Worm (Caenorhabditis elegans) whole organism, L2 larva: ENCODE data around the gene sqv-8.

Source experiments
- C34F6.9 ChIP-seq: fragments of 150-350 bp; optimal IDR thresholded peaks from 2 replicates; lab custom pipeline; 2014; ENCODE audit warnings: missing biosample characterization, missing genetic modification characterization
- R02D3.7 ChIP-seq: fragments of 150-350 bp; optimal IDR thresholded peaks from 2 replicates; lab custom pipeline; 2014; ENCODE audit warnings: missing biosample characterization, missing genetic modification characterization
- Y55F3AM.14 ChIP-seq: fragments of 200-800 bp; sonication (Bioruptor generic); optimal IDR thresholded peaks from 2 replicates; lab custom pipeline; 2018; ENCODE audit warnings: mild to moderate bottlenecking, missing genetic modification characterization, missing compliant biosample characterization
- ZK546.5 ChIP-seq: sonication (generic microtip); optimal IDR thresholded peaks from 2 replicates; lab custom pipeline; 2017; ENCODE audit warnings: missing biosample characterization, missing genetic modification characterization
- aly-2 ChIP-seq: fragments of 150-350 bp; optimal IDR thresholded peaks from 2 replicates; lab custom pipeline; 2014; ENCODE audit warnings: missing biosample characterization, missing genetic modification characterization
- ama-1 ChIP-seq: fragments of 150-350 bp; optimal IDR thresholded peaks from 2 replicates; lab custom pipeline; 2018; ENCODE audit warnings: inconsistent platforms
- blmp-1 ChIP-seq: sonication (generic microtip); optimal IDR thresholded peaks from 2 replicates; lab custom pipeline; 2017; ENCODE audit warnings: missing genetic modification characterization, mild to moderate bottlenecking, missing compliant biosample characterization, antibody characterized with exemption, moderate library complexity; ENCODE audit not compliant: insufficient read depth
- ceh-16 ChIP-seq: fragments of 150-350 bp; optimal IDR thresholded peaks from 2 replicates; lab custom pipeline; 2014; ENCODE audit warnings: missing biosample characterization, missing genetic modification characterization
- ceh-82 ChIP-seq: fragments of 150-350 bp; optimal IDR thresholded peaks from 2 replicates; lab custom pipeline; 2014; ENCODE audit warnings: missing biosample characterization, missing genetic modification characterization
- crh-2 ChIP-seq: sonication (generic microtip); optimal IDR thresholded peaks from 2 replicates; lab custom pipeline; 2017; ENCODE audit warnings: missing biosample characterization, missing genetic modification characterization
- dmd-4 ChIP-seq: sonication (generic microtip); optimal IDR thresholded peaks from 2 replicates; lab custom pipeline; 2017; ENCODE audit warnings: missing biosample characterization, missing genetic modification characterization
- egl-27 ChIP-seq: sonication (generic microtip); optimal IDR thresholded peaks from 3 replicates; lab custom pipeline; 2017; ENCODE audit warnings: missing biosample characterization, missing genetic modification reagents, missing genetic modification characterization
- elt-1 ChIP-seq: fragments of 150-350 bp; optimal IDR thresholded peaks from 2 replicates; lab custom pipeline; 2014; ENCODE audit warnings: missing biosample characterization, missing genetic modification characterization
- elt-3 ChIP-seq: sonication (generic microtip); optimal IDR thresholded peaks from 2 replicates; lab custom pipeline; 2017; ENCODE audit warnings: missing biosample characterization, missing genetic modification characterization
- fos-1 ChIP-seq: fragments of 150-350 bp; optimal IDR thresholded peaks from 2 replicates; lab custom pipeline; 2014; ENCODE audit warnings: missing biosample characterization, missing genetic modification characterization
- gmeb-1 ChIP-seq: fragments of 150-350 bp; optimal IDR thresholded peaks from 2 replicates; lab custom pipeline; 2014; ENCODE audit warnings: missing biosample characterization, missing genetic modification characterization
- lin-11 ChIP-seq: fragments of 150-350 bp; sonication (generic microtip); optimal IDR thresholded peaks from 2 replicates; lab custom pipeline; 2014; ENCODE audit warnings: missing biosample characterization, missing genetic modification characterization, inconsistent platforms, mixed read lengths
- lin-13 ChIP-seq: fragments of 150-350 bp; optimal IDR thresholded peaks from 2 replicates; lab custom pipeline; 2014; ENCODE audit warnings: missing biosample characterization, missing genetic modification reagents, missing genetic modification characterization
- lin-39 ChIP-seq: fragments of 150-350 bp; optimal IDR thresholded peaks from 2 replicates; lab custom pipeline; 2014; ENCODE audit warnings: missing biosample characterization, missing genetic modification reagents, missing genetic modification characterization
- lsy-2 ChIP-seq, 2 experiments: fragments of 150-350 bp in 1 of 2; sonication (generic microtip) in 1 of 2; optimal IDR thresholded peaks; 2 replicates each; lab custom pipeline; 2014 to 2017; ENCODE audit warnings: missing biosample characterization in 2 of 2, missing genetic modification characterization in 2 of 2
- mab-5 ChIP-seq: fragments of 150-350 bp; optimal IDR thresholded peaks from 2 replicates; lab custom pipeline; 2014; ENCODE audit warnings: missing biosample characterization, missing genetic modification characterization
- mbf-1 ChIP-seq: sonication (generic microtip); optimal IDR thresholded peaks from 2 replicates; lab custom pipeline; 2017; ENCODE audit warnings: missing biosample characterization, missing genetic modification characterization
- nhr-10 ChIP-seq: sonication (generic microtip); optimal IDR thresholded peaks from 2 replicates; lab custom pipeline; 2017; ENCODE audit warnings: missing biosample characterization, missing genetic modification characterization
- nhr-11 ChIP-seq: fragments of 150-350 bp; optimal IDR thresholded peaks from 2 replicates; lab custom pipeline; 2014; ENCODE audit warnings: missing biosample characterization, missing genetic modification characterization
- nhr-129 ChIP-seq: fragments of 150-350 bp; optimal IDR thresholded peaks from 2 replicates; lab custom pipeline; 2014; ENCODE audit warnings: missing biosample characterization, missing genetic modification characterization
- nhr-21 ChIP-seq: fragments of 150-350 bp; optimal IDR thresholded peaks from 2 replicates; lab custom pipeline; 2014; ENCODE audit warnings: missing biosample characterization, missing genetic modification characterization
- nhr-25 ChIP-seq: fragments of 150-350 bp; sonication (generic microtip); optimal IDR thresholded peaks from 3 replicates; lab custom pipeline; 2014; ENCODE audit warnings: missing biosample characterization, missing genetic modification characterization
- nhr-6 ChIP-seq: fragments of 150-350 bp; optimal IDR thresholded peaks from 2 replicates; lab custom pipeline; 2014; ENCODE audit warnings: missing biosample characterization, missing genetic modification characterization
- nhr-77 ChIP-seq: fragments of 150-350 bp; optimal IDR thresholded peaks from 2 replicates; lab custom pipeline; 2014; ENCODE audit warnings: missing biosample characterization, missing genetic modification characterization
- sem-4 ChIP-seq: fragments of 150-350 bp; optimal IDR thresholded peaks from 2 replicates; lab custom pipeline; 2014; ENCODE audit warnings: missing biosample characterization, missing genetic modification reagents, missing genetic modification characterization
- skn-1 ChIP-seq: sonication (generic microtip); optimal IDR thresholded peaks from 2 replicates; lab custom pipeline; 2017; ENCODE audit warnings: missing biosample characterization, missing genetic modification characterization
- sma-3 ChIP-seq: sonication (generic microtip); optimal IDR thresholded peaks from 2 replicates; lab custom pipeline; 2016; ENCODE audit warnings: missing genetic modification reagents, missing genetic modification characterization, missing compliant biosample characterization
- sma-9 ChIP-seq, 2 experiments: fragments of 150-350 bp in 1 of 2; sonication (generic microtip) in 1 of 2; optimal IDR thresholded peaks; 2 replicates each; lab custom pipeline; 2014 to 2016; ENCODE audit warnings: missing genetic modification characterization in 2 of 2, mild to moderate bottlenecking in 1 of 2, missing biosample characterization in 1 of 2, missing compliant biosample characterization in 1 of 2, missing genetic modification reagents in 1 of 2, moderate library complexity in 1 of 2
- unc-39 ChIP-seq: fragments of 150-350 bp; optimal IDR thresholded peaks from 2 replicates; lab custom pipeline; 2014; ENCODE audit warnings: missing biosample characterization, missing genetic modification characterization
- unc-55 ChIP-seq: fragments of 150-350 bp; sonication (generic microtip); optimal IDR thresholded peaks from 3 replicates; lab custom pipeline; 2014; ENCODE audit warnings: missing biosample characterization, missing genetic modification reagents, missing genetic modification characterization
- unc-62 ChIP-seq: fragments of 150-350 bp; optimal IDR thresholded peaks from 2 replicates; lab custom pipeline; 2014; ENCODE audit warnings: missing biosample characterization, missing genetic modification reagents, missing genetic modification characterization
- ztf-11 ChIP-seq: sonication (generic microtip); optimal IDR thresholded peaks from 2 replicates; lab custom pipeline; 2017; ENCODE audit warnings: missing biosample characterization, missing genetic modification characterization
- ztf-4 ChIP-seq: fragments of 150-350 bp; optimal IDR thresholded peaks from 2 replicates; lab custom pipeline; 2014; ENCODE audit warnings: missing biosample characterization, missing genetic modification characterization

sqv-8 gene

ce11 chrII:9624110-9624695 lies 22.6 kb upstream of the sqv-8 start, which contains the start of the genes dnj-20 and ZK1307.8 (continued):
- no peak for TF ChIP-seq nhr-77 (tag; lab: Kevin White, UChicago)
- TF ChIP-seq ZK546.5 (tag; lab: Kevin White, UChicago): no peak

ce11 chrII:9625930-9626329 lies 20.8 kb upstream of the sqv-8 start:
- no peak for TF ChIP-seq fos-1
- TF ChIP-seq nhr-11 (tag; lab: Kevin White, UChicago): no peak
- no peak for TF ChIP-seq ztf-11 (tag; lab: Kevin White, UChicago)
- TF ChIP-seq lin-39: no peak
- no peak for TF ChIP-seq unc-55
- no peak for TF ChIP-seq lsy-2 (tag; optimal IDR thresholded peaks at IDR 0.05; lab: Kevin White, UChicago)
- no peak for TF ChIP-seq nhr-77 (tag; lab: Kevin White, UChicago)
- TF ChIP-seq unc-39 (tag; lab: Kevin White, UChicago): no peak
- TF ChIP-seq R02D3.7 (tag; lab: Kevin White, UChicago): no peak

- TF ChIP-seq fos-1 (no peak), lin-13 (GFP tag; lab: Kevin White, UChicago) (no peak), unc-62 (GFP tag; lab: Kevin White, UChicago) (no peak), skn-1 (tag; lab: Kevin White, UChicago) (no peak), nhr-11 (tag; lab: Kevin White, UChicago) (no peak), nhr-10 (tag; lab: Kevin White, UChicago) (no peak), ztf-4 (tag; lab: Kevin White, UChicago) (no peak), sma-3 (GFP tag; lab: Kevin White, UChicago) (no peak), gmeb-1 (tag; lab: Kevin White, UChicago) (no peak), aly-2 (tag; lab: Kevin White, UChicago) (no peak), ceh-16 (no peak)
These were observed 10.5 kb upstream of the sqv-8 start, which contains the start of gene ZK1307.7 for ce11 chrII:9636300-9636699. Gene ZK1307.7, plus strand, starts transcription at chrII:9636600.

ce11 chrII:9644438-9644837 lies 2.3 kb upstream of the sqv-8 start, which contains the start of gene fzr-1:
Gene fzr-1, minus strand, starts transcription at chrII:9644466.
- TF ChIP-seq sem-4 (no peak), fos-1 (peak; percentile 11)

- TF ChIP-seq nhr-77 (tag; lab: Kevin White, UChicago) (no peak), nhr-25 (tag; lab: Kevin White, UChicago) (peak; percentile 28), C34F6.9 (tag; lab: Kevin White, UChicago) (peak; percentile 8), sma-9 (GFP tag; optimal IDR thresholded peaks at IDR 0.05; lab: Kevin White, UChicago) (peak; percentile 8), sma-9 (tag; optimal IDR thresholded peaks at IDR 0.05; lab: Kevin White, UChicago) (no peak), sem-4 (no peak), nhr-6 (tag; lab: Kevin White, UChicago) (no peak), nhr-129 (peak; percentile 17), lin-39 (no peak), Y55F3AM.14 (peak; percentile 64), elt-1 (peak; percentile 79), nhr-21 (tag; lab: Kevin White, UChicago) (no peak), fos-1 (peak; percentile 92), crh-2 (peak; percentile 15), ceh-16 (peak; percentile 98), mab-5 (tag; lab: Kevin White, UChicago) (no peak)
These were observed 1.7 kb upstream of the sqv-8 start for ce11 chrII:9644940-9645634.

- TF ChIP-seq nhr-129 (peak; percentile 94), unc-55 (peak; percentile 88), lin-11 (peak; percentile 35), elt-1 (no peak), nhr-25 (tag; lab: Kevin White, UChicago) (peak; percentile 85), unc-39 (tag; lab: Kevin White, UChicago) (no peak), gmeb-1 (tag; lab: Kevin White, UChicago) (peak; percentile 16), sma-9 (GFP tag; optimal IDR thresholded peaks at IDR 0.05; lab: Kevin White, UChicago) (peak; percentile 76), sma-9 (tag; optimal IDR thresholded peaks at IDR 0.05; lab: Kevin White, UChicago) (no peak), dmd-4 (tag; lab: Kevin White, UChicago) (no peak), blmp-1 (tag; lab: Kevin White, UChicago) (peak; percentile 78), ceh-82 (tag; lab: Kevin White, UChicago) (peak; percentile 42), ZK546.5 (tag; lab: Kevin White, UChicago) (no peak), mab-5 (tag; lab: Kevin White, UChicago) (peak; percentile 55), ztf-4 (tag; lab: Kevin White, UChicago) (peak; percentile 72), sma-3 (GFP tag; lab: Kevin White, UChicago) (peak; percentile 51), lsy-2 (tag; optimal IDR thresholded peaks at IDR 0.05; lab: Kevin White, UChicago) (peak; percentile 32 to 74), ama-1 (lab: Kevin White, UChicago) (peak; percentile 76), lin-13 (GFP tag; lab: Kevin White, UChicago) (peak; percentile 45), nhr-21 (tag; lab: Kevin White, UChicago) (peak; percentile 53), nhr-6 (tag; lab: Kevin White, UChicago) (peak; percentile 12), mbf-1 (no peak), crh-2 (peak; percentile 79), C34F6.9 (tag; lab: Kevin White, UChicago) (peak; percentile 86), egl-27 (peak; percentile 80), elt-3 (no peak)
These were observed 639 bp upstream of the sqv-8 start for ce11 chrII:9646122-9646555.
